Fruit fly (Drosophila melanogaster) whole organism, embryonic: ENCODE measurements around the gene CG43702.

Experiments
- CG12769 ChIP-seq: fragments of 200-800 bp; sonication (Bioruptor generic); optimal IDR thresholded peaks from 2 replicates; lab custom pipeline; 2019; ENCODE audit warnings: missing biosample characterization, mild to moderate bottlenecking, missing genetic modification characterization, moderate library complexity
- CG13424 ChIP-seq: fragments of 200-800 bp; sonication (Bioruptor generic); optimal IDR thresholded peaks from 2 replicates; lab custom pipeline; 2019; ENCODE audit warnings: missing biosample characterization, mild to moderate bottlenecking, missing genetic modification characterization, moderate library complexity
- CG1647 ChIP-seq: fragments of 200-800 bp; sonication (Bioruptor generic); optimal IDR thresholded peaks from 3 replicates; lab custom pipeline; 2016; ENCODE audit warnings: missing biosample characterization, missing genetic modification characterization
- Nf-YB ChIP-seq: fragments of 200-800 bp; sonication (Bioruptor generic); optimal IDR thresholded peaks from 3 replicates; lab custom pipeline; 2019; ENCODE audit warnings: missing biosample characterization, mild to moderate bottlenecking, missing genetic modification characterization, moderate library complexity
- ara ChIP-seq: fragments of 200-800 bp; sonication (Bioruptor generic); IDR thresholded peaks from 2 replicates; pipeline ENCODE4 v1.3.6; 2022; ENCODE audit warnings: missing biosample characterization, missing genetic modification characterization

dm6 chr3L:21273504-21273903 lies 25.0 kb upstream of the CG43702 start:
- TF ChIP-seq CG1647 (GFP tag; lab: Kevin White, UChicago), result no peak
- TF ChIP-seq Nf-YB, result no peak
- no peak for TF ChIP-seq CG13424
- no peak for TF ChIP-seq ara
- no peak for TF ChIP-seq CG12769
